Worm (Caenorhabditis elegans) whole organism, L4 larva: ENCODE measurements around the gene F35F10.1.

Experiments
- nhr-41 ChIP-seq: fragments of 200-800 bp; sonication (Bioruptor generic); IDR thresholded peaks from 2 replicates; pipeline ENCODE4 v1.3.6; 2022; ENCODE audit warnings: missing genetic modification reagents, missing genetic modification characterization, missing compliant biosample characterization
- snpc-4 ChIP-seq: fragments of 150-350 bp; optimal IDR thresholded peaks from 2 replicates; lab custom pipeline; 2014; ENCODE audit warnings: missing biosample characterization, missing genetic modification characterization
- unc-39 ChIP-seq: sonication (generic microtip); optimal IDR thresholded peaks from 2 replicates; lab custom pipeline; 2017; ENCODE audit warnings: missing biosample characterization, missing genetic modification characterization

DNA sequence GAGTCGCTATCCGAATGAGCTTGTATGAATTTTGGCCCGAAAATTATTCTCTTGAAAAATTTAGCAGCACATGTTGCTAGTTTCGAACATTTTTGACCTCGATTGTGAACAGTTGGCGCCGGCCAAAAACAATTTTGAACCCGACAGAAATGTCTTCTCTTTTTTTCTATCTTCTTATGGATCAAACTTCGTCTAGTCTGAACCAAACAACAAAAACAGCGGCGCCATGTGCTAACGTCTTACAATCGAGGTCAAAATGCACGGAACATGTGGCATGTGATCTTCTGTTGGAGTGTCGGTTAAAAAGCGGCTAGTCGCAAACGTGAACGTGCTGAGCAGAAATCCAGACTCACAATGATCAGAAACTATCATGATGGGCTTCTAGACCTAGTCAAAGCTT lies 39.9 kb upstream of the F35F10.1 start:
- TF ChIP-seq unc-39: no peak
- TF ChIP-seq nhr-41: no peak
- TF ChIP-seq snpc-4: no peak
